Worm (Caenorhabditis elegans): ENCODE measurements around the gene R09A8.5.
A peak's percentile ranks its signal among the peaks of the same experiment; 100 is the strongest.

DNA sequence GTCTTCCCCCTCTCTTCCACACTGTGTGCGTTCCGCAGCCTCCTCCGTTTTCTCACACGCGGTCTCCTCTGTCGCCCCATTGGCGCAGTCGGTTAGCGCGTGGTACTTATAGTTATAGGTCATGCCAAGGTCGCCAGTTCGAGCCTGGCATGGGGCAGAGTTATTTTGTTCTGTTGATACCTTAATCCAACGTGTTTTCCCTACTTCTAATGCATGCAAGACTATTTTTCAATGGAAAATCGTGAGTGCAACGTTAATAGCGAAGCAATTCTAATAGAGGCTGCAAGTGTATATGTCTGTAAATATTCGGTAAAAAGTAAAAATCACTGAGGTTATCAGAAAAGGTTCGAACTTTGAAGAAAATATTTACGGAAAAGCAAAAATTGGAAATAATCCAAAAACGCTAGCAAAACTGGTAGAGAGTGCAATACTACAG, 20.8 kb upstream of the R09A8.5 start:
- no peak for TF ChIP-seq nhr-237 (tag; optimal IDR thresholded peaks at IDR 0.05)
- no peak for TF ChIP-seq snpc-4 (tag; optimal IDR thresholded peaks at IDR 0.05)
- TF ChIP-seq ceh-83 (GFP tag; optimal IDR thresholded peaks at IDR 0.05), result peak; percentile 90
